Fruit fly (Drosophila melanogaster) whole organism, embryonic: ENCODE data around the gene bbg.

ENCODE experiments used
- CG10462 ChIP-seq: fragments of 200-800 bp; sonication (Bioruptor generic); optimal IDR thresholded peaks from 2 replicates; lab custom pipeline; 2016; ENCODE audit warnings: missing biosample characterization, missing genetic modification characterization
- CG8359 ChIP-seq: fragments of 200-800 bp; sonication (Bioruptor generic); optimal IDR thresholded peaks from 2 replicates; lab custom pipeline; 2017; ENCODE audit warnings: missing biosample characterization, mild to moderate bottlenecking, missing genetic modification characterization, borderline replicate concordance
- CG9609 ChIP-seq: fragments of 200-800 bp; sonication (Bioruptor generic); optimal IDR thresholded peaks from 3 replicates; lab custom pipeline; 2016; ENCODE audit warnings: missing biosample characterization, missing genetic modification characterization
- CHES-1-like ChIP-seq: fragments of 200-800 bp; sonication (Bioruptor generic); optimal IDR thresholded peaks from 2 replicates; lab custom pipeline; 2016; ENCODE audit warnings: missing biosample characterization, missing genetic modification characterization

dm6 chr3L:14425076-14425475, 111.0 kb downstream of the bbg start:
- TF ChIP-seq CG10462: no peak
- no peak for TF ChIP-seq CG9609
- no peak for TF ChIP-seq CG8359
- no peak for TF ChIP-seq CHES-1-like (GFP tag; lab: Kevin White, UChicago)
